Worm (Caenorhabditis elegans) whole organism, L1 larva: ENCODE measurements around the gene frpr-21.

ENCODE experiments used
- C16A3.4 ChIP-seq: fragments of 150-350 bp; optimal IDR thresholded peaks from 2 replicates; lab custom pipeline; 2014; ENCODE audit warnings: missing biosample characterization, missing genetic modification characterization
- F16B12.6 ChIP-seq: fragments of 150-350 bp; optimal IDR thresholded peaks from 2 replicates; lab custom pipeline; 2014; ENCODE audit warnings: missing biosample characterization, missing genetic modification characterization
- Y116A8C.19 ChIP-seq: sonication (generic microtip); optimal IDR thresholded peaks from 2 replicates; lab custom pipeline; 2016; ENCODE audit warnings: missing compliant biosample characterization, missing genetic modification characterization, borderline replicate concordance
- aha-1 ChIP-seq: fragments of 150-350 bp; optimal IDR thresholded peaks from 2 replicates; lab custom pipeline; 2014; ENCODE audit warnings: missing biosample characterization, missing genetic modification characterization
- alr-1 ChIP-seq: fragments of 200-800 bp; sonication (Bioruptor generic); optimal IDR thresholded peaks from 2 replicates; lab custom pipeline; 2018; ENCODE audit warnings: borderline replicate concordance, mild to moderate bottlenecking, missing genetic modification characterization, missing compliant biosample characterization
- aly-2 ChIP-seq: fragments of 150-350 bp; optimal IDR thresholded peaks from 2 replicates; lab custom pipeline; 2014; ENCODE audit warnings: missing biosample characterization, missing genetic modification characterization
- ama-1 ChIP-seq: fragments of 150-350 bp; optimal IDR thresholded peaks from 2 replicates; lab custom pipeline; 2014
- blmp-1 ChIP-seq: fragments of 150-350 bp; optimal IDR thresholded peaks from 2 replicates; lab custom pipeline; 2014; ENCODE audit warnings: missing biosample characterization, missing genetic modification characterization
- ceh-63 ChIP-seq: fragments of 200-800 bp; sonication (Bioruptor generic); optimal IDR thresholded peaks from 2 replicates; lab custom pipeline; 2018; ENCODE audit warnings: mild to moderate bottlenecking, missing genetic modification characterization, missing compliant biosample characterization
- ceh-8 ChIP-seq: fragments of 200-800 bp; sonication (Bioruptor generic); optimal IDR thresholded peaks from 2 replicates; lab custom pipeline; 2018; ENCODE audit warnings: mild to moderate bottlenecking, missing genetic modification characterization, moderate library complexity, missing compliant biosample characterization
- dpl-1 ChIP-seq, 3 experiments: fragments of 150-350 bp in 2 of 3; sonication (generic microtip) in 1 of 3; optimal IDR thresholded peaks; 2 replicates each; lab custom pipeline; 2014 to 2017; ENCODE audit warnings: missing biosample characterization in 3 of 3, missing genetic modification characterization in 3 of 3, missing genetic modification reagents in 3 of 3
- efl-1 ChIP-seq, 4 experiments: fragments of 150-350 bp; optimal IDR thresholded peaks in 3 of 4; peaks in 1 of 4; 1 replicate in 1 of 4; 2 replicates in 3 of 4; lab custom pipeline; 2014; ENCODE audit warnings: missing biosample characterization in 2 of 4, missing genetic modification characterization in 2 of 4, missing genetic modification reagents in 2 of 4
- efl-3 ChIP-seq: fragments of 200-800 bp; sonication (Bioruptor generic); optimal IDR thresholded peaks from 2 replicates; lab custom pipeline; 2018; ENCODE audit warnings: mild to moderate bottlenecking, missing genetic modification characterization, missing compliant biosample characterization
- egl-13 ChIP-seq: sonication (generic microtip); optimal IDR thresholded peaks from 2 replicates; lab custom pipeline; 2016; ENCODE audit warnings: missing genotype, missing genetic modification reagents, missing genetic modification characterization, missing compliant biosample characterization
- egl-27 ChIP-seq, 2 experiments: fragments of 150-350 bp in 1 of 2; sonication (generic microtip); optimal IDR thresholded peaks; 3 replicates each; lab custom pipeline; 2017 to 2018; ENCODE audit warnings: missing biosample characterization in 2 of 2, missing genetic modification characterization in 2 of 2, missing genetic modification reagents in 2 of 2
- elt-2 ChIP-seq: sonication (generic microtip); optimal IDR thresholded peaks from 2 replicates; lab custom pipeline; 2016; ENCODE audit warnings: missing genetic modification characterization, mild to moderate bottlenecking, inconsistent platforms, missing compliant biosample characterization, missing genetic modification reagents
- elt-3 ChIP-seq, 6 experiments: fragments of 150-350 bp in 1 of 6; sonication (generic microtip); optimal IDR thresholded peaks; 2 replicates each; lab custom pipeline; 2017 to 2018; ENCODE audit warnings: missing biosample characterization in 6 of 6, missing genetic modification characterization in 6 of 6, inconsistent platforms in 1 of 6
- ets-5 ChIP-seq: fragments of 200-800 bp; sonication (Bioruptor generic); IDR thresholded peaks from 2 replicates; pipeline ENCODE4 v1.3.6; 2022; ENCODE audit warnings: missing genetic modification characterization, missing compliant biosample characterization
- fkh-8 ChIP-seq: sonication (generic microtip); optimal IDR thresholded peaks from 2 replicates; lab custom pipeline; 2016; ENCODE audit warnings: mild to moderate bottlenecking, missing genetic modification characterization, missing compliant biosample characterization
- fos-1 ChIP-seq: fragments of 150-350 bp; optimal IDR thresholded peaks from 2 replicates; lab custom pipeline; 2014; ENCODE audit warnings: missing biosample characterization, missing genetic modification characterization
- hlh-17 ChIP-seq: fragments of 200-800 bp; sonication (Bioruptor generic); optimal IDR thresholded peaks from 2 replicates; lab custom pipeline; 2018; ENCODE audit warnings: missing genetic modification characterization, mild to moderate bottlenecking, missing compliant biosample characterization, moderate library complexity, borderline replicate concordance
- hpl-2 ChIP-seq: fragments of 150-350 bp; optimal IDR thresholded peaks from 2 replicates; lab custom pipeline; 2014; ENCODE audit warnings: missing biosample characterization, missing genetic modification reagents, missing genetic modification characterization
- isw-1 ChIP-seq: fragments of 200-800 bp; sonication (Bioruptor generic); IDR thresholded peaks from 2 replicates; pipeline ENCODE4 v1.3.6; 2022; ENCODE audit warnings: missing genetic modification characterization, missing compliant biosample characterization
- jun-1 ChIP-seq: fragments of 150-350 bp; optimal IDR thresholded peaks from 2 replicates; lab custom pipeline; 2014; ENCODE audit warnings: missing biosample characterization, missing genetic modification reagents, missing genetic modification characterization
- lin-13 ChIP-seq: fragments of 150-350 bp; optimal IDR thresholded peaks from 2 replicates; lab custom pipeline; 2014; ENCODE audit warnings: missing biosample characterization, missing genetic modification reagents, missing genetic modification characterization
- lin-14 ChIP-seq: fragments of 200-800 bp; sonication (Bioruptor generic); optimal IDR thresholded peaks from 2 replicates; lab custom pipeline; 2018; ENCODE audit warnings: mild to moderate bottlenecking, missing genetic modification characterization, moderate library complexity, missing compliant biosample characterization
- lir-3 ChIP-seq: sonication (generic microtip); optimal IDR thresholded peaks from 2 replicates; lab custom pipeline; 2016; ENCODE audit warnings: mild to moderate bottlenecking, missing genetic modification characterization, moderate library complexity, missing compliant biosample characterization; ENCODE audit not compliant: poor library complexity
- lsy-2 ChIP-seq, 2 experiments: fragments of 150-350 bp; optimal IDR thresholded peaks; 2 replicates each; lab custom pipeline; 2014; ENCODE audit warnings: missing biosample characterization in 2 of 2, missing genetic modification characterization in 2 of 2
- mab-9 ChIP-seq: fragments of 200-800 bp; sonication (Bioruptor generic); IDR thresholded peaks from 2 replicates; pipeline ENCODE4 v1.3.6; 2022; ENCODE audit warnings: missing genetic modification reagents, missing genetic modification characterization, missing compliant biosample characterization
- mep-1 ChIP-seq: fragments of 150-350 bp; optimal IDR thresholded peaks from 2 replicates; lab custom pipeline; 2014; ENCODE audit warnings: missing biosample characterization, missing genetic modification characterization
- nhr-19 ChIP-seq: fragments of 200-800 bp; sonication (Bioruptor generic); conservative IDR thresholded peaks from 2 replicates; pipeline ENCODE4 v1.3.6; 2022; ENCODE audit warnings: missing genetic modification characterization, missing compliant biosample characterization
- nhr-20 ChIP-seq: sonication (generic microtip); optimal IDR thresholded peaks from 2 replicates; lab custom pipeline; 2016; ENCODE audit warnings: mild to moderate bottlenecking, missing genetic modification characterization, missing compliant biosample characterization
- nhr-28 ChIP-seq: fragments of 150-350 bp; optimal IDR thresholded peaks from 2 replicates; lab custom pipeline; 2014; ENCODE audit warnings: missing biosample characterization, missing genetic modification characterization
- nhr-47 ChIP-seq: sonication (generic microtip); optimal IDR thresholded peaks from 2 replicates; lab custom pipeline; 2016; ENCODE audit warnings: mild to moderate bottlenecking, missing genetic modification characterization, moderate library complexity, missing compliant biosample characterization
- nhr-76 ChIP-seq: sonication (generic microtip); optimal IDR thresholded peaks from 2 replicates; lab custom pipeline; 2017; ENCODE audit warnings: missing biosample characterization, missing genetic modification characterization
- nhr-77 ChIP-seq: fragments of 150-350 bp; optimal IDR thresholded peaks from 2 replicates; lab custom pipeline; 2014; ENCODE audit warnings: missing biosample characterization, missing genetic modification characterization
- nhr-84 ChIP-seq: sonication (generic microtip); optimal IDR thresholded peaks from 2 replicates; lab custom pipeline; 2017; ENCODE audit warnings: missing biosample characterization, missing genetic modification characterization
- nhr-85 ChIP-seq: sonication (generic microtip); peaks from one replicate; lab custom pipeline; 2016; ENCODE audit warnings: missing genetic modification characterization, inconsistent platforms, missing compliant biosample characterization
- nhr-90 ChIP-seq: sonication (generic microtip); optimal IDR thresholded peaks from 2 replicates; lab custom pipeline; 2016; ENCODE audit warnings: mild to moderate bottlenecking, missing genetic modification characterization, missing compliant biosample characterization; ENCODE audit not compliant: poor library complexity
- pqm-1 ChIP-seq: sonication (generic microtip); optimal IDR thresholded peaks from 3 replicates; lab custom pipeline; 2017; ENCODE audit warnings: missing biosample characterization, missing genetic modification characterization
- rnt-1 ChIP-seq: sonication (generic microtip); optimal IDR thresholded peaks from 2 replicates; lab custom pipeline; 2016; ENCODE audit warnings: mild to moderate bottlenecking, missing genetic modification characterization, moderate library complexity, missing compliant biosample characterization
- skn-1 ChIP-seq: fragments of 150-350 bp; optimal IDR thresholded peaks from 2 replicates; lab custom pipeline; 2014; ENCODE audit warnings: missing biosample characterization, missing genetic modification characterization
- sox-4 ChIP-seq: sonication (generic microtip); optimal IDR thresholded peaks from 2 replicates; lab custom pipeline; 2016; ENCODE audit warnings: missing genetic modification characterization, missing compliant biosample characterization
- sptf-1 ChIP-seq: fragments of 150-350 bp; optimal IDR thresholded peaks from 2 replicates; lab custom pipeline; 2014; ENCODE audit warnings: missing biosample characterization, missing genetic modification characterization
- sup-37 ChIP-seq: fragments of 200-800 bp; sonication (Bioruptor generic); optimal IDR thresholded peaks from 2 replicates; lab custom pipeline; 2018; ENCODE audit warnings: mild to moderate bottlenecking, missing genetic modification characterization, missing compliant biosample characterization
- unc-62 ChIP-seq: fragments of 150-350 bp; optimal IDR thresholded peaks from 2 replicates; lab custom pipeline; 2014; ENCODE audit warnings: missing biosample characterization, missing genetic modification reagents, missing genetic modification characterization
- unc-86 ChIP-seq: sonication (generic microtip); optimal IDR thresholded peaks from 2 replicates; lab custom pipeline; 2016; ENCODE audit warnings: missing genetic modification characterization, missing compliant biosample characterization
- xbp-1 ChIP-seq: sonication (generic microtip); optimal IDR thresholded peaks from 2 replicates; lab custom pipeline; 2016; ENCODE audit warnings: missing genetic modification characterization, missing compliant biosample characterization
- zag-1 ChIP-seq: fragments of 150-350 bp; optimal IDR thresholded peaks from 2 replicates; lab custom pipeline; 2014; ENCODE audit warnings: missing biosample characterization, missing genetic modification characterization
- ztf-11 ChIP-seq, 2 experiments: sonication (generic microtip); optimal IDR thresholded peaks; 2 replicates each; lab custom pipeline; 2016 to 2017; ENCODE audit warnings: missing genetic modification characterization in 2 of 2, missing biosample characterization in 1 of 2, missing compliant biosample characterization in 1 of 2
- ztf-4 ChIP-seq: fragments of 150-350 bp; optimal IDR thresholded peaks from 2 replicates; lab custom pipeline; 2014; ENCODE audit warnings: missing biosample characterization, missing genetic modification characterization

frpr-21 gene

ce11 chrII:10435836-10436235 is 14.0 kb upstream of the frpr-21 start, which contains the start of gene cut-4:
TSS of gene cut-4 (plus strand) at chrII:10436136.
- no peak for TF ChIP-seq C16A3.4

- TF ChIP-seq jun-1 (tag; lab: Kevin White, UChicago) (no peak), ztf-11 (tag; optimal IDR thresholded peaks at IDR 0.05; lab: Kevin White, UChicago) (no peak), lsy-2 (tag; optimal IDR thresholded peaks at IDR 0.05; lab: Kevin White, UChicago) (peak; percentile 79 to 97), nhr-76 (tag; lab: Kevin White, UChicago) (no peak), egl-13 (tag; lab: Kevin White, UChicago) (no peak), lir-3 (tag; lab: Kevin White, UChicago) (no peak), efl-3 (GFP tag; lab: Kevin White, UChicago) (no peak), unc-86 (tag; lab: Kevin White, UChicago) (no peak), sox-4 (tag; lab: Kevin White, UChicago) (no peak), elt-2 (tag; lab: Kevin White, UChicago) (no peak), Y116A8C.19 (no peak), efl-1 (optimal IDR thresholded peaks at IDR 0.05; lab: Kevin White, UChicago) (peak in 1 of 2 experiments; percentile 44), efl-1 (GFP tag; optimal IDR thresholded peaks at IDR 0.05 in 1 of 2; lab: Kevin White, UChicago) (peak in 1 of 2 experiments; percentile 50), skn-1 (no peak), blmp-1 (tag; lab: Kevin White, UChicago) (peak; percentile 42), nhr-28 (tag; lab: Kevin White, UChicago) (no peak), sptf-1 (tag; lab: Kevin White, UChicago) (no peak), lin-13 (GFP tag; lab: Kevin White, UChicago) (no peak), nhr-84 (tag; lab: Kevin White, UChicago) (no peak), rnt-1 (no peak), pqm-1 (tag; lab: Kevin White, UChicago) (no peak), hpl-2 (GFP tag; lab: Kevin White, UChicago) (no peak), ama-1 (lab: Kevin White, UChicago) (no peak), fkh-8 (tag; lab: Kevin White, UChicago) (no peak), nhr-19 (GFP tag; lab: Robert Waterston, UW) (no peak), egl-27 (tag; optimal IDR thresholded peaks at IDR 0.05; lab: Kevin White, UChicago) (no peak), fos-1 (tag; lab: Kevin White, UChicago) (no peak), sup-37 (no peak), lin-14 (GFP tag; lab: Kevin White, UChicago) (no peak), F16B12.6 (tag; lab: Kevin White, UChicago) (peak; percentile 75), ztf-4 (no peak), ceh-8 (no peak), zag-1 (no peak), hlh-17 (GFP tag; lab: Kevin White, UChicago) (no peak), nhr-90 (tag; lab: Kevin White, UChicago) (no peak), xbp-1 (no peak), ceh-63 (no peak), nhr-47 (peak; percentile 7), nhr-77 (tag; lab: Kevin White, UChicago) (no peak), unc-62 (GFP tag; lab: Kevin White, UChicago) (no peak), ets-5 (no peak), aly-2 (tag; lab: Kevin White, UChicago) (no peak), aha-1 (tag; lab: Kevin White, UChicago) (no peak), isw-1 (GFP tag; lab: Robert Waterston, UW) (no peak), mep-1 (peak; percentile 50), elt-3 (tag; optimal IDR thresholded peaks at IDR 0.05; lab: Kevin White, UChicago) (no peak), alr-1 (tag; lab: Kevin White, UChicago) (no peak), mab-9 (no peak), nhr-85 (tag; lab: Kevin White, UChicago) (no peak), nhr-20 (tag; lab: Kevin White, UChicago) (no peak), dpl-1 (GFP tag; optimal IDR thresholded peaks at IDR 0.05; lab: Kevin White, UChicago) (peak; percentile 23 to 61 (median 38))
Measured at ce11 chrII:10416332-10416863, 5.4 kb downstream of the frpr-21 start, which contains the start of gene eif-2A. TSS of gene eif-2A (plus strand) at chrII:10416800.
